Worm (Caenorhabditis elegans) whole organism, midembryonic: ENCODE data around the gene npp-5.

Source experiments
- T22C8.4 ChIP-seq: fragments of 200-800 bp; sonication (Bioruptor generic); IDR thresholded peaks from 2 replicates; pipeline ENCODE4 v1.3.6; 2022; ENCODE audit warnings: missing genetic modification characterization, missing compliant biosample characterization
- cog-1 ChIP-seq: sonication (generic microtip); optimal IDR thresholded peaks from 2 replicates; lab custom pipeline; 2016; ENCODE audit warnings: missing genetic modification characterization, missing compliant biosample characterization
- flt-1 ChIP-seq: fragments of 200-800 bp; sonication (Bioruptor generic); IDR thresholded peaks from 2 replicates; pipeline ENCODE4 v1.3.6; 2022; ENCODE audit warnings: missing genetic modification characterization, missing compliant biosample characterization
- klf-2 ChIP-seq: fragments of 200-800 bp; sonication (Bioruptor generic); conservative IDR thresholded peaks from 2 replicates; pipeline ENCODE4 v1.3.6; 2022; ENCODE audit warnings: missing genetic modification reagents, missing genetic modification characterization, missing compliant biosample characterization
- med-1 ChIP-seq: sonication (generic microtip); optimal IDR thresholded peaks from 2 replicates; lab custom pipeline; 2017; ENCODE audit warnings: missing genetic modification characterization, mild to moderate bottlenecking, missing compliant biosample characterization, antibody characterized with exemption, missing genetic modification reagents; ENCODE audit not compliant: insufficient read depth
- ref-1 ChIP-seq: fragments of 200-800 bp; sonication (Bioruptor generic); conservative IDR thresholded peaks from 2 replicates; pipeline ENCODE4 v1.3.6; 2022; ENCODE audit warnings: missing genetic modification reagents, missing genetic modification characterization, missing compliant biosample characterization
- tab-1 ChIP-seq: fragments of 200-800 bp; sonication (Bioruptor generic); IDR thresholded peaks from 2 replicates; pipeline ENCODE4 v1.3.6; 2022; ENCODE audit warnings: missing genetic modification characterization, missing compliant biosample characterization
- ztf-23 ChIP-seq: fragments of 200-800 bp; sonication (Bioruptor generic); IDR thresholded peaks from 2 replicates; pipeline ENCODE4 v1.3.6; 2022; ENCODE audit warnings: missing genetic modification reagents, missing genetic modification characterization, missing compliant biosample characterization
- ztf-29 ChIP-seq: fragments of 200-800 bp; sonication (Bioruptor generic); IDR thresholded peaks from 2 replicates; pipeline ENCODE4 v1.3.6; 2022; ENCODE audit warnings: missing genetic modification reagents, missing genetic modification characterization, missing compliant biosample characterization

The npp-5 gene

DNA sequence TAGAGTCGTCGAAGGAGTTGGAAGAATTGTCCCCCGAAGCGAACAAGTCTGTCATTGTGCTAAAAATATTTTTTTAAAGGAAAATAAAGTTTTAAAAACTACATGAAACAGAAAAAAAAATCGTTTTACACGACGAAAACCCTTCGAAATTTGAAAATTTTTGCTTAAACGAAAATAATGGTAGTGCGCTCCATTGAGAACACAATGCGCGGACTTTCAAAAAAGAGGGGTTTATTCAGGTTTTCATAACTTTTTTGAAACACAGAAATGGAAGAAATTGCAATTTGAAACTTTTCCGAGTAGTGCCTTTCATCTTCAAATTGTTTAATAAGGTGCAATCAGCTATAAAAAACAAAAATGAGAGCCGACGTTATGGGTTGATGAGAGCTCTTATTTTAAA, at the start of gene npp-5:
npp-5 (minus strand) TSS at position 59 of the 400 bp plus-strand sequence.
- no peak for TF ChIP-seq T22C8.4 (GFP tag; lab: Robert Waterston, UW)
- TF ChIP-seq flt-1 (GFP tag; lab: Robert Waterston, UW), result no peak
- TF ChIP-seq ref-1 (GFP tag; lab: Robert Waterston, UW), result no peak
- no peak for TF ChIP-seq ztf-29 (GFP tag; lab: Robert Waterston, UW)
- TF ChIP-seq tab-1 (GFP tag; lab: Robert Waterston, UW), result no peak
- TF ChIP-seq klf-2, result no peak
- TF ChIP-seq ztf-23 (GFP tag; lab: Robert Waterston, UW), result no peak
- TF ChIP-seq med-1, result no peak

DNA sequence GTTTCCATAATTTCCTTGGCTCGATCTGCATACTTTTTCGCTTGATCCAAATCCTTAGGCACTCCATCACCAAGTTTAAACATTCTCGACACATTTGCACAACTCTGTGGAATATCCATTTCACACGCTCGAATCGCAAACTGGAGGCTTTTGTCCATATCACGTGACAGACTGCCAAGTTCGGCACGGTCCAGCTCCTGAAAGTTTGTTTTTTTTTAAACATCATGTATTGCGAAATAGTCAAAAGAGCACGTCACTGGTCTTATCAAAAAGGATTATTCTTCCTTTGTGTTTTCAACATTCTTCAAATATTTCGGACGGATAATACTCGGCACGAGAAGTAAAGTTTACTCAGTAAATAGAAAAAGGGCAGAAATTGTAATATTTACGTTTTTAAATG, 49.6 kb upstream of the npp-5 start:
- TF ChIP-seq klf-2 (no peak), T22C8.4 (GFP tag; lab: Robert Waterston, UW) (no peak), ztf-23 (GFP tag; lab: Robert Waterston, UW) (no peak), tab-1 (GFP tag; lab: Robert Waterston, UW) (no peak), ref-1 (GFP tag; lab: Robert Waterston, UW) (no peak), cog-1 (no peak), ztf-29 (GFP tag; lab: Robert Waterston, UW) (no peak), flt-1 (GFP tag; lab: Robert Waterston, UW) (no peak), med-1 (no peak)

DNA sequence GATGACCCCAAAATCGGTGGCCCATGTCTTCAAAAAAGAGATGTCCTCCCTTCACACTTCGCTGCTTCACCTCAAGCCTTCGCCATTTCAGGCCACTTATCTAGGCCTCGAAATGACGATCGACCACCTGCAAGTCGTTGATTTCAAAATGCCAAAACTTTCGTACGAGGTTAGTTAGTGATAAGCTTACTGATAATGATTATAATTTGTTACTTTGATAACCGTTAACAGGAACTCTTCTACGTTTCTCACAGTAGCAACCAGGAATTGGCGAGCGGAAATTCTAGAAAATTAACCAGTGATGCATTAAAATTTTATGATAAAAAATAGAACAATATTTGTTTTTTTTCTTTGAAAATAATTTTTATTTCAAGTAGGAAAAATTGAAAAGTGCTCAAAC, 47.3 kb upstream of the npp-5 start:
- TF ChIP-seq ztf-23 (GFP tag; lab: Robert Waterston, UW) (no peak), med-1 (no peak), ref-1 (GFP tag; lab: Robert Waterston, UW) (no peak), klf-2 (no peak), tab-1 (GFP tag; lab: Robert Waterston, UW) (no peak), cog-1 (no peak), ztf-29 (GFP tag; lab: Robert Waterston, UW) (no peak), flt-1 (GFP tag; lab: Robert Waterston, UW) (no peak), T22C8.4 (GFP tag; lab: Robert Waterston, UW) (no peak)

DNA sequence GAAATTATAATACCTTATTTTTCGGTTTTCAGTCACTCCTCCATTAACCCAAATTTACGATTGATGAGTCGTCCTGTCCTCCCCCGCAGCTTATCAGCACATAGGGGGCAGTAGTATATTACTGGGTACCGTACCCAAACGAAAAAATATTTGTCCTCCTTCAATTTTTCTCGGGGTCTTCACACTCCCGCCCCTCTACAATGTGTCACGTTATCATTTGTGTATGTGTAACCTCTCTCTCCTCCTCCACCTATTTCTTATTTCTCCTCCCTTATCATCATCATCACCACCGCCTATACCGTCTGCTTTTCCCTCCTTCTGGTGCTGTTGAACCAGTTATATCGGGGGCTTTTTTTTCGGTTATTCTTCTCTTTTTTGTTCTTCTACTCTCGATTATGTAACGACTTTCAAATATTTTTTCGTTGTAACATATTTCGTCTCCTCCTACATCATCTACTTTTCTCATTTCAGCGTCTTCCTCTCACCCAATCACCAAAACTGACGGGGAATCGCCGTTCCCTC, 46.7 kb upstream of the npp-5 start, which contains the start of gene ghi-1:
ghi-1 (plus strand) TSS at position 472 of the 522 bp plus-strand sequence.
- TF ChIP-seq cog-1 (no peak), flt-1 (GFP tag; lab: Robert Waterston, UW) (no peak), klf-2 (no peak), T22C8.4 (GFP tag; lab: Robert Waterston, UW) (no peak)

DNA sequence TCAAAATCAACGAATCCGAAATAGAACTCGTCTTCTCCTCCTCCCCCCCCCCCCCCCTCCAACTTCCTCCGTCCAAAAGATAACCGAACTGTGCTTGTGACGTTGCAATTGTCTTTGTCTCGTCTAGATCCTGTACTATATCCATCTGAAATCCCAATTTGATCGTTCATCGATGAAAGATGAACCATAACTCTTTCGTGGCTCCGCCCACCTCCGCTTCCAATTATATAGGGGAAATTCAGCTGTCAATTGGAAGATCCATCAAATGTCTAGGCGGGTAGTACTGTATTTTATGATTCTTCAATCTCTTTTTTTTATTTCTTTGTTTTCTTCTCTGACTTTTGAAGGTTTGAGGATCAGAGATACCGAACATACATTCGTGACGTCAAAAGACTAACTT, 45.8 kb upstream of the npp-5 start:
- no peak for TF ChIP-seq T22C8.4 (GFP tag; lab: Robert Waterston, UW)
- no peak for TF ChIP-seq flt-1 (GFP tag; lab: Robert Waterston, UW)
- TF ChIP-seq med-1, result no peak

DNA sequence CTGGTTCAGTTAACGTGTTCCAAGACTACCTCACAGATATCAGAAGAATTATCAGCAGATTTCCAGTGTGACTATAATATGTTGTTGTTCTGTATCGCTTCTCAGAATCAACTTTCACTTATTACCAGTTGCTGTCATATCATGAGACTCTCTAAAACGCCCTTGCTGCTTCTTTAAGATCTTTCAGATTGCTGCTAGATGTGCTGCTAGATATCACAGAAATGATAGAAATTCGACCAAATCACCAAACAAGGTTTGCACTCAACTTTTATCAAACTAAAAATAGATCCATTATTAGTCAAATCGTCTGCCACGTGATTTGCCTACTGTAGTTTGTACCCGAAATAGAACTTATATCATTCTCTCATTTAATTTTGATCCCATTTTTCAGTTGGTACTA, 44.9 kb upstream of the npp-5 start:
- TF ChIP-seq ztf-29 (GFP tag; lab: Robert Waterston, UW) (no peak), med-1 (no peak), T22C8.4 (GFP tag; lab: Robert Waterston, UW) (no peak), ref-1 (GFP tag; lab: Robert Waterston, UW) (no peak), tab-1 (GFP tag; lab: Robert Waterston, UW) (no peak), ztf-23 (GFP tag; lab: Robert Waterston, UW) (no peak), klf-2 (no peak), cog-1 (no peak), flt-1 (GFP tag; lab: Robert Waterston, UW) (no peak)

DNA sequence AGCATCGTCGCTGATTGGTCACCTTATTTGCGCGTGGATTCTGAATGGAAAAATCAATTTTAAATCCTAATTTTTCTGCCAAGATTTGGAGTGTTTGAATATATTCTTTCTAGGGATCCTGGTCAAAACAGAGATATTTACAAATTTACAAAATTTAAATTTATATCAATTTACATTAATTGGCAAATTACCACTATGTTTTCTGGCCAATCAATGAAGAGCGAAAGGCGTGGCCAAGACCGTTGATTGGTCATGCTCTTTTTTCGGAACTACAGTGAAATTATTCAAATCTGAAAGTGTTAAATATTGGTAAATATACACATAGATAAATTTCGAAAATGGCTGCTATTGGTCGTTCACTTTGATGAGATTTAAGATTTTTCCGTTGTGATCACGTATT, 43.1 kb upstream of the npp-5 start:
- no peak for TF ChIP-seq tab-1 (GFP tag; lab: Robert Waterston, UW)
- no peak for TF ChIP-seq cog-1
- TF ChIP-seq ref-1 (GFP tag; lab: Robert Waterston, UW), result no peak
- no peak for TF ChIP-seq ztf-29 (GFP tag; lab: Robert Waterston, UW)
- TF ChIP-seq T22C8.4 (GFP tag; lab: Robert Waterston, UW), result no peak
- no peak for TF ChIP-seq klf-2
- TF ChIP-seq ztf-23 (GFP tag; lab: Robert Waterston, UW), result no peak
- TF ChIP-seq flt-1 (GFP tag; lab: Robert Waterston, UW), result no peak

DNA sequence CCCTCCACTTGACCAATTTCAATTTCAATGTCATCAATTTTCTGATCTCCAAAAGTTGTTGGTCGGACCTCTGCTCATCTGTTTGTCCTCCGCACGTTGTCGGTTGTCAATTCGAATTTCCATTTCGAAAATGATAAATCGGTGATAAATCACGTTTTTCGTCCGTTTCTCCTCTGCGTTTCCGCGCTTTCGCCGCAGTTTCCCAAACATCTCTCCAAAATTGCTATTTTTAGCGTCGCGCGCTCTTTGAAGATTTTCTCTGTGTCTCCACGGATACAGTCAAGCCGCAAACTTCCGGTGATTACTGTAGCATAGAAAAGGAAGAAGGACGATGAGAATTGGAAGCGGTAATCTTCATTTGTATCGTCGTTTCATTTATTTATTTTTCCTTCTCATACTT, 42.4 kb upstream of the npp-5 start:
- TF ChIP-seq tab-1 (GFP tag; lab: Robert Waterston, UW), result no peak
- no peak for TF ChIP-seq klf-2
- TF ChIP-seq ref-1 (GFP tag; lab: Robert Waterston, UW), result no peak
- no peak for TF ChIP-seq ztf-23 (GFP tag; lab: Robert Waterston, UW)

DNA sequence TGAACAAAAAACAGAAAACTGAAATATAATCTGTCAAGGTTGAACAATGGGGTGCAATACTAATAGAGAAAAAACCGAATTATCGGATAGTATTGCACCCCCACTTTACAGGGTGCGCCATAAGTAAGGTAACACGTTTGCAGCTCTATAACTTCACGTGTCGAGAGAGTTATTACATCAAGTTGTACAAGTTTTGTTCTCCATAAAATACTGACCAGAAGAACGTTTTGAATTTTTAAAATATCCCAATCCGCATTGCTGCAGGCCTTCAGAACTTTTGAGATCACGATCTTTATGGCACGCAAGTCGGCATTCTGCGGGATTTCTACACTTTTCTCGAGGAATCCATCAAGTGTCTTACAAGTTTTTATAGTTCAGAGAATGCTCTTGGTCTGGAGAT, 38.2 kb upstream of the npp-5 start:
- no peak for TF ChIP-seq ref-1 (GFP tag; lab: Robert Waterston, UW)
- no peak for TF ChIP-seq cog-1
- no peak for TF ChIP-seq ztf-29 (GFP tag; lab: Robert Waterston, UW)
- TF ChIP-seq tab-1 (GFP tag; lab: Robert Waterston, UW), result no peak
- no peak for TF ChIP-seq ztf-23 (GFP tag; lab: Robert Waterston, UW)
- no peak for TF ChIP-seq klf-2

DNA sequence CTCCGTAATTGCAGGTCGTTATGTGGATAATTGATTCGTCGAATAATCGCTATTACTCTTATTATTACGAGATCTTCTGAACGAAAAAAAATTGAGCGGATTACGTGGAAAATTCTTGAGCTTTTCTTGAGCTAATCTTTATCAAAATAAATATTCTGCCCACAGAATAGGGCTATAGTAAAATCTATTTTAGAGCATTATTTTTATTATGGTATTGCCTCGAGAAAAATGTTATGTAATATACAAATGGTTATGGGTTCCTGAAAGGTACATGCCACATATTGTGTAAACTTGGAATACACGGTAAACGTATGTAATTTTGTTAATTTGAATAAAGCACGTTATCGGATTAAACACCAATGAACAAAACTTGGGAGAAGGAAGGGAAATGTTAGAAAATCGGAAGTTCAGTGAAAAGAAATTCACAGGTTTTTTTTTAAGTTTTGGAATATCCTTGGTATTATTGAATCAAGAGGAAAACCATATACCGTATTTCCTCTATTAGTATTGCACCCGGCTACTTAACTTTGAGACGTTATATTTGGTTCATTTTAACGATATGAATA, 37.7 kb upstream of the npp-5 start:
- TF ChIP-seq ztf-23 (GFP tag; lab: Robert Waterston, UW) (0 out of 2 replicates have a peak, but pooled peaks have one; percentile 43), flt-1 (GFP tag; lab: Robert Waterston, UW) (peak; percentile 60; the same call in 1 of the 2 replicates), T22C8.4 (GFP tag; lab: Robert Waterston, UW) (no peak), ztf-29 (GFP tag; lab: Robert Waterston, UW) (peak; percentile 22; the same call in 1 of the 2 replicates), cog-1 (peak; percentile 16)
